Worm (Caenorhabditis elegans): ENCODE results near the gene szy-4.

The szy-4 gene

ce11 chrII:6180552-6180951 lies 17.9 kb upstream of the szy-4 start:
- no peak for TF ChIP-seq hnd-1 (tag; optimal IDR thresholded peaks at IDR 0.05)
- no peak for TF ChIP-seq ceh-13 (GFP tag; optimal IDR thresholded peaks at IDR 0.05)
- TF ChIP-seq pes-1 (GFP tag; IDR thresholded peaks at IDR 0.05), result no peak
- no peak for TF ChIP-seq aly-1 (tag; optimal IDR thresholded peaks at IDR 0.05)
- TF ChIP-seq scrt-1 (GFP tag; IDR thresholded peaks at IDR 0.05), result no peak
- TF ChIP-seq hmbx-1 (tag; optimal IDR thresholded peaks at IDR 0.05), result no peak
- no peak for TF ChIP-seq B0310.2 (tag; optimal IDR thresholded peaks at IDR 0.05)
- TF ChIP-seq hmg-4 (GFP tag; optimal IDR thresholded peaks at IDR 0.05), result no peak
- TF ChIP-seq sea-1 (GFP tag; conservative IDR thresholded peaks at IDR 0.05), result no peak
- no peak for TF ChIP-seq ets-7 (tag; optimal IDR thresholded peaks at IDR 0.05)
- no peak for TF ChIP-seq ceh-36 (tag; optimal IDR thresholded peaks at IDR 0.05)
- no peak for TF ChIP-seq tbx-11 (GFP tag; IDR thresholded peaks at IDR 0.05)
- no peak for TF ChIP-seq tbx-37 (GFP tag; conservative IDR thresholded peaks at IDR 0.05)
- TF ChIP-seq flt-1 (GFP tag; IDR thresholded peaks at IDR 0.05), result no peak
- no peak for TF ChIP-seq ama-1 (optimal IDR thresholded peaks at IDR 0.05)
- no peak for TF ChIP-seq F13C5.2 (tag; optimal IDR thresholded peaks at IDR 0.05)
- TF ChIP-seq tra-4 (tag; optimal IDR thresholded peaks at IDR 0.05), result no peak

ce11 chrII:6181337-6181736 lies 17.2 kb upstream of the szy-4 start:
- TF ChIP-seq aly-1 (tag; optimal IDR thresholded peaks at IDR 0.05) (no peak), tbx-37 (GFP tag; conservative IDR thresholded peaks at IDR 0.05) (no peak), tbx-11 (GFP tag; IDR thresholded peaks at IDR 0.05) (no peak), F13C5.2 (tag; optimal IDR thresholded peaks at IDR 0.05) (no peak), B0310.2 (tag; optimal IDR thresholded peaks at IDR 0.05) (no peak), sea-1 (GFP tag; conservative IDR thresholded peaks at IDR 0.05) (no peak), ceh-36 (tag; optimal IDR thresholded peaks at IDR 0.05) (no peak), flt-1 (GFP tag; IDR thresholded peaks at IDR 0.05) (no peak)

ce11 chrII:6190770-6191169 lies 7.7 kb upstream of the szy-4 start:
- TF ChIP-seq hnd-1 (tag; optimal IDR thresholded peaks at IDR 0.05) (no peak), aly-1 (tag; optimal IDR thresholded peaks at IDR 0.05) (no peak), ceh-13 (GFP tag; optimal IDR thresholded peaks at IDR 0.05) (no peak), hmbx-1 (tag; optimal IDR thresholded peaks at IDR 0.05) (no peak), ama-1 (optimal IDR thresholded peaks at IDR 0.05) (no peak), scrt-1 (GFP tag; IDR thresholded peaks at IDR 0.05) (no peak), sea-1 (GFP tag; conservative IDR thresholded peaks at IDR 0.05) (no peak), F13C5.2 (tag; optimal IDR thresholded peaks at IDR 0.05) (no peak), ceh-36 (tag; optimal IDR thresholded peaks at IDR 0.05) (no peak), tbx-37 (GFP tag; conservative IDR thresholded peaks at IDR 0.05) (no peak), tbx-11 (GFP tag; IDR thresholded peaks at IDR 0.05) (no peak), tra-4 (tag; optimal IDR thresholded peaks at IDR 0.05) (no peak), pes-1 (GFP tag; IDR thresholded peaks at IDR 0.05) (no peak), hmg-4 (GFP tag; optimal IDR thresholded peaks at IDR 0.05) (no peak), B0310.2 (tag; optimal IDR thresholded peaks at IDR 0.05) (no peak), flt-1 (GFP tag; IDR thresholded peaks at IDR 0.05) (no peak), ets-7 (tag; optimal IDR thresholded peaks at IDR 0.05) (no peak)

ce11 chrII:6191293-6191692 lies 7.2 kb upstream of the szy-4 start, which contains the start of gene fkh-8:
Gene fkh-8 (minus strand): TSS chrII:6191393.
- TF ChIP-seq sea-1 (GFP tag; conservative IDR thresholded peaks at IDR 0.05), result no peak
- TF ChIP-seq ama-1 (optimal IDR thresholded peaks at IDR 0.05), result no peak
- TF ChIP-seq hnd-1 (tag; optimal IDR thresholded peaks at IDR 0.05), result no peak
- TF ChIP-seq aly-1 (tag; optimal IDR thresholded peaks at IDR 0.05), result no peak
- TF ChIP-seq B0310.2 (tag; optimal IDR thresholded peaks at IDR 0.05), result no peak
- no peak for TF ChIP-seq ceh-13 (GFP tag; optimal IDR thresholded peaks at IDR 0.05)
- no peak for TF ChIP-seq tbx-11 (GFP tag; IDR thresholded peaks at IDR 0.05)

- no peak for TF ChIP-seq sea-1 (GFP tag; conservative IDR thresholded peaks at IDR 0.05)
- TF ChIP-seq ceh-13 (GFP tag; optimal IDR thresholded peaks at IDR 0.05), result no peak
- TF ChIP-seq hmbx-1 (tag; optimal IDR thresholded peaks at IDR 0.05), result no peak
- no peak for TF ChIP-seq B0310.2 (tag; optimal IDR thresholded peaks at IDR 0.05)
- no peak for TF ChIP-seq tbx-11 (GFP tag; IDR thresholded peaks at IDR 0.05)
- TF ChIP-seq scrt-1 (GFP tag; IDR thresholded peaks at IDR 0.05), result no peak
- TF ChIP-seq tbx-37 (GFP tag; conservative IDR thresholded peaks at IDR 0.05), result no peak
- no peak for TF ChIP-seq F13C5.2 (tag; optimal IDR thresholded peaks at IDR 0.05)
- TF ChIP-seq hnd-1 (tag; optimal IDR thresholded peaks at IDR 0.05), result no peak
- TF ChIP-seq tra-4 (tag; optimal IDR thresholded peaks at IDR 0.05), result no peak
- no peak for TF ChIP-seq ets-7 (tag; optimal IDR thresholded peaks at IDR 0.05)
- no peak for TF ChIP-seq aly-1 (tag; optimal IDR thresholded peaks at IDR 0.05)
- TF ChIP-seq flt-1 (GFP tag; IDR thresholded peaks at IDR 0.05), result no peak
- TF ChIP-seq ama-1 (optimal IDR thresholded peaks at IDR 0.05), result no peak
- TF ChIP-seq hmg-4 (GFP tag; optimal IDR thresholded peaks at IDR 0.05), result no peak
These were observed 6.0 kb upstream of the szy-4 start, which contains the start of gene cpb-2 for ce11 chrII:6192484-6192883. Gene cpb-2 (plus strand): TSS chrII:6192784.

- TF ChIP-seq sea-1 (GFP tag; conservative IDR thresholded peaks at IDR 0.05), result no peak
- no peak for TF ChIP-seq ets-7 (tag; optimal IDR thresholded peaks at IDR 0.05)
- no peak for TF ChIP-seq F13C5.2 (tag; optimal IDR thresholded peaks at IDR 0.05)
- no peak for TF ChIP-seq pes-1 (GFP tag; IDR thresholded peaks at IDR 0.05)
- TF ChIP-seq tbx-11 (GFP tag; IDR thresholded peaks at IDR 0.05), result no peak
- no peak for TF ChIP-seq hnd-1 (tag; optimal IDR thresholded peaks at IDR 0.05)
- no peak for TF ChIP-seq hmbx-1 (tag; optimal IDR thresholded peaks at IDR 0.05)
- TF ChIP-seq B0310.2 (tag; optimal IDR thresholded peaks at IDR 0.05), result no peak
- TF ChIP-seq aly-1 (tag; optimal IDR thresholded peaks at IDR 0.05), result no peak
- no peak for TF ChIP-seq ceh-13 (GFP tag; optimal IDR thresholded peaks at IDR 0.05)
- TF ChIP-seq scrt-1 (GFP tag; IDR thresholded peaks at IDR 0.05), result no peak
- no peak for TF ChIP-seq ceh-36 (tag; optimal IDR thresholded peaks at IDR 0.05)
- TF ChIP-seq flt-1 (GFP tag; IDR thresholded peaks at IDR 0.05), result no peak
- no peak for TF ChIP-seq tra-4 (tag; optimal IDR thresholded peaks at IDR 0.05)
- no peak for TF ChIP-seq hmg-4 (GFP tag; optimal IDR thresholded peaks at IDR 0.05)
- TF ChIP-seq tbx-37 (GFP tag; conservative IDR thresholded peaks at IDR 0.05), result no peak
These were observed 1.6 kb upstream of the szy-4 start, which contains the start of the genes rbmx-2 and C30B5.2 for ce11 chrII:6196875-6197274. Gene rbmx-2 (minus strand): TSS chrII:6196948. Gene C30B5.2 (plus strand): TSS chrII:6197180.

- no peak for TF ChIP-seq scrt-1 (GFP tag; IDR thresholded peaks at IDR 0.05)
- TF ChIP-seq tbx-37 (GFP tag; conservative IDR thresholded peaks at IDR 0.05), result no peak
- no peak for TF ChIP-seq F13C5.2 (tag; optimal IDR thresholded peaks at IDR 0.05)
- TF ChIP-seq ceh-36 (tag; optimal IDR thresholded peaks at IDR 0.05), result no peak
- TF ChIP-seq tbx-11 (GFP tag; IDR thresholded peaks at IDR 0.05), result no peak
- TF ChIP-seq hmg-4 (GFP tag; optimal IDR thresholded peaks at IDR 0.05), result no peak
- TF ChIP-seq hnd-1 (tag; optimal IDR thresholded peaks at IDR 0.05), result no peak
These were observed 514 bp downstream of the szy-4 start for ce11 chrII:6199010-6199409.

Data from whole organism, early embryonic.